Fruit fly (Drosophila melanogaster) whole organism, embryonic: ENCODE data around the gene Sp1.
A peak's percentile ranks its signal among the peaks of the same experiment; 100 is the strongest.

ENCODE experiments used
- Awh ChIP-seq: fragments of 200-800 bp; sonication (Bioruptor generic); IDR thresholded peaks from 2 replicates; pipeline ENCODE4, ENCODE4 v1.3.6; 2022; ENCODE audit warnings: missing biosample characterization, missing genetic modification characterization
- B-H2 ChIP-seq: fragments of 200-800 bp; sonication (Bioruptor generic); optimal IDR thresholded peaks from 2 replicates; lab custom pipeline; 2018; ENCODE audit warnings: missing biosample characterization, mild to moderate bottlenecking, missing genetic modification characterization
- Blimp-1 ChIP-seq: fragments of 200-800 bp; sonication (Bioruptor generic); optimal IDR thresholded peaks from 3 replicates; lab custom pipeline; 2018; ENCODE audit warnings: missing biosample characterization, missing genetic modification characterization, mild to moderate bottlenecking, moderate library complexity, missing genetic modification reagents
- Bteb2 ChIP-seq: fragments of 200-800 bp; sonication (Bioruptor generic); optimal IDR thresholded peaks from 2 replicates; lab custom pipeline; 2016; ENCODE audit warnings: missing biosample characterization, missing genetic modification characterization
- CG10979 ChIP-seq: fragments of 200-800 bp; sonication (Bioruptor generic); optimal IDR thresholded peaks from 2 replicates; lab custom pipeline; 2018; ENCODE audit warnings: missing biosample characterization, mild to moderate bottlenecking, missing genetic modification characterization, moderate library complexity
- CG11504 ChIP-seq: fragments of 200-800 bp; sonication (Bioruptor generic); optimal IDR thresholded peaks from 3 replicates; lab custom pipeline; 2019; ENCODE audit warnings: missing biosample characterization, mild to moderate bottlenecking, missing genetic modification characterization, moderate library complexity
- CG12219 ChIP-seq: fragments of 200-800 bp; sonication (Bioruptor generic); optimal IDR thresholded peaks from 3 replicates; lab custom pipeline; 2018; ENCODE audit warnings: missing biosample characterization, mild to moderate bottlenecking, missing genetic modification characterization
- CG1529 ChIP-seq: fragments of 200-800 bp; sonication (Bioruptor generic); optimal IDR thresholded peaks from 3 replicates; lab custom pipeline; 2018; ENCODE audit warnings: missing biosample characterization, missing genetic modification characterization
- CG1603 ChIP-seq: fragments of 200-800 bp; sonication (Bioruptor generic); optimal IDR thresholded peaks from 2 replicates; lab custom pipeline; 2019; ENCODE audit warnings: missing biosample characterization, mild to moderate bottlenecking, missing genetic modification characterization, moderate library complexity
- CG16863 ChIP-seq: fragments of 200-800 bp; sonication (Bioruptor generic); optimal IDR thresholded peaks from 3 replicates; lab custom pipeline; 2016; ENCODE audit warnings: missing biosample characterization, missing genetic modification characterization
- CG18476 ChIP-seq: fragments of 200-800 bp; sonication (Bioruptor generic); optimal IDR thresholded peaks from 2 replicates; lab custom pipeline; 2016; ENCODE audit warnings: missing biosample characterization, mild to moderate bottlenecking, missing genetic modification characterization
- CG2129 ChIP-seq: fragments of 200-800 bp; sonication (Bioruptor generic); IDR thresholded peaks from 2 replicates; pipeline ENCODE4 v1.3.6; 2022; ENCODE audit warnings: missing biosample characterization, missing genetic modification characterization; ENCODE audit not compliant: partially characterized antibody
- CG4617 ChIP-seq: fragments of 200-800 bp; sonication (Bioruptor generic); optimal IDR thresholded peaks from 3 replicates; lab custom pipeline; 2016; ENCODE audit warnings: missing biosample characterization, missing genetic modification characterization, borderline replicate concordance
- CG7745 ChIP-seq: fragments of 200-800 bp; sonication (Bioruptor generic); optimal IDR thresholded peaks from 2 replicates; lab custom pipeline; 2018; ENCODE audit warnings: missing biosample characterization, mild to moderate bottlenecking, missing genetic modification characterization, moderate library complexity
- CG8281 ChIP-seq: fragments of 200-800 bp; sonication (Bioruptor generic); optimal IDR thresholded peaks from 2 replicates; lab custom pipeline; 2018; ENCODE audit warnings: missing biosample characterization, mild to moderate bottlenecking, missing genetic modification characterization, moderate library complexity
- CkIIα-i1 ChIP-seq: fragments of 200-800 bp; sonication (Bioruptor generic); IDR thresholded peaks from 2 replicates; pipeline ENCODE4 v1.3.6; 2022; ENCODE audit warnings: missing biosample characterization, missing genetic modification characterization
- Drgx ChIP-seq: fragments of 200-800 bp; sonication (Bioruptor generic); IDR thresholded peaks from 2 replicates; pipeline ENCODE4 v1.3.6; 2022; ENCODE audit warnings: missing biosample characterization, missing genetic modification characterization
- H15 ChIP-seq: fragments of 200-800 bp; sonication (Bioruptor generic); IDR thresholded peaks from 3 replicates; pipeline ENCODE4 v1.3.6; 2022; ENCODE audit warnings: missing biosample characterization, missing genetic modification characterization
- Hsf ChIP-seq: fragments of 200-800 bp; sonication (Bioruptor generic); optimal IDR thresholded peaks from 3 replicates; lab custom pipeline; 2016; ENCODE audit warnings: missing biosample characterization, missing genetic modification characterization
- Stat92E ChIP-seq, 3 experiments: fragments of >200 bp in 2 of 3; fragments of 200-800 bp in 1 of 3; sonication (Bioruptor generic) in 1 of 3; optimal IDR thresholded peaks; 2 replicates each; lab custom pipeline; 2017 to 2019; ENCODE audit warnings: missing biosample characterization in 3 of 3, missing genetic modification characterization in 3 of 3, mild to moderate bottlenecking in 1 of 3, moderate library complexity in 1 of 3
- bsh ChIP-seq, 2 experiments: fragments of 200-800 bp; sonication (Bioruptor generic); optimal IDR thresholded peaks; 2 replicates each; lab custom pipeline; 2017 to 2018; ENCODE audit warnings: mild to moderate bottlenecking in 2 of 2, missing biosample characterization in 2 of 2, missing genetic modification characterization in 2 of 2, moderate library complexity in 1 of 2
- cad ChIP-seq: fragments of >200 bp; optimal IDR thresholded peaks from 2 replicates; lab custom pipeline; 2017; ENCODE audit warnings: missing biosample characterization, missing genetic modification characterization
- chinmo ChIP-seq: fragments of 200-800 bp; sonication (Bioruptor generic); IDR thresholded peaks from 4 replicates; pipeline ENCODE4 v1.3.6; 2022; ENCODE audit warnings: missing biosample characterization, missing genetic modification characterization; ENCODE audit not compliant: partially characterized antibody
- fd96Cb ChIP-seq: fragments of 200-800 bp; sonication (Bioruptor generic); optimal IDR thresholded peaks from 2 replicates; lab custom pipeline; 2018; ENCODE audit warnings: missing biosample characterization, mild to moderate bottlenecking, missing genetic modification characterization, moderate library complexity
- gcm2 ChIP-seq: fragments of 200-800 bp; sonication (Bioruptor generic); optimal IDR thresholded peaks from 2 replicates; lab custom pipeline; 2016; ENCODE audit warnings: missing biosample characterization, missing genetic modification characterization
- gem ChIP-seq: fragments of 200-800 bp; sonication (Bioruptor generic); optimal IDR thresholded peaks from 2 replicates; lab custom pipeline; 2019; ENCODE audit warnings: missing biosample characterization, mild to moderate bottlenecking, missing genetic modification characterization, moderate library complexity
- grau ChIP-seq: fragments of 200-800 bp; optimal IDR thresholded peaks from 3 replicates; lab custom pipeline; 2019; ENCODE audit warnings: missing biosample characterization, mild to moderate bottlenecking, missing genetic modification characterization, moderate library complexity
- gsb-n ChIP-seq: fragments of 200-800 bp; sonication (Bioruptor generic); optimal IDR thresholded peaks from 3 replicates; lab custom pipeline; 2018; ENCODE audit warnings: missing biosample characterization, mild to moderate bottlenecking, missing genetic modification characterization
- hkb ChIP-seq, 2 experiments: fragments of 200-800 bp in 1 of 2; fragments of >200 bp in 1 of 2; sonication (Bioruptor generic) in 1 of 2; IDR thresholded peaks in 1 of 2; optimal IDR thresholded peaks in 1 of 2; 2 replicates each; pipeline versions ENCODE4 v1.3.6 to Lab custom; 2017 to 2022; ENCODE audit warnings: missing biosample characterization in 1 of 2, missing genetic modification characterization in 1 of 2
- klu ChIP-seq: fragments of 200-800 bp; sonication (Bioruptor generic); IDR thresholded peaks from 2 replicates; pipeline ENCODE4 v1.3.6; 2022; ENCODE audit warnings: missing biosample characterization, missing genetic modification characterization
- oc ChIP-seq: fragments of 200-800 bp; sonication (Bioruptor generic); optimal IDR thresholded peaks from 2 replicates; lab custom pipeline; 2018; ENCODE audit warnings: missing biosample characterization, mild to moderate bottlenecking, missing genetic modification characterization, moderate library complexity
- prd ChIP-seq, 3 experiments: fragments of >200 bp in 2 of 3; fragments of 200-800 bp in 1 of 3; sonication (Bioruptor generic) in 1 of 3; optimal IDR thresholded peaks in 2 of 3; IDR thresholded peaks in 1 of 3; 2 replicates in 2 of 3; 3 replicates in 1 of 3; pipeline versions ENCODE4 v1.3.6 to Lab custom; 2017 to 2022; ENCODE audit warnings: missing biosample characterization in 1 of 3, missing genetic modification characterization in 1 of 3
- pros ChIP-seq: fragments of 200-800 bp; sonication (Bioruptor generic); optimal IDR thresholded peaks from 3 replicates; lab custom pipeline; 2019; ENCODE audit warnings: missing biosample characterization, mild to moderate bottlenecking, missing genetic modification characterization, moderate library complexity
- ro ChIP-seq: fragments of 200-800 bp; sonication (Bioruptor generic); IDR thresholded peaks from 2 replicates; pipeline ENCODE4 v1.3.6; 2022; ENCODE audit warnings: missing biosample characterization, missing genetic modification characterization
- sens ChIP-seq: fragments of 200-800 bp; sonication (Bioruptor generic); peaks from one replicate; lab custom pipeline; 2016; ENCODE audit warnings: missing biosample characterization, missing genetic modification characterization
- sima ChIP-seq: fragments of 200-800 bp; sonication (Bioruptor generic); optimal IDR thresholded peaks from 2 replicates; lab custom pipeline; 2016; ENCODE audit warnings: missing biosample characterization, missing genetic modification characterization
- tio ChIP-seq: fragments of 200-800 bp; sonication (Bioruptor generic); optimal IDR thresholded peaks from 2 replicates; lab custom pipeline; 2017; ENCODE audit warnings: missing biosample characterization, missing genetic modification characterization, inconsistent platforms
- trh ChIP-seq: fragments of 200-800 bp; sonication (Bioruptor generic); optimal IDR thresholded peaks from 2 replicates; lab custom pipeline; 2016; ENCODE audit warnings: missing biosample characterization, missing genetic modification characterization
- unc-4 ChIP-seq: fragments of 200-800 bp; sonication (Bioruptor generic); IDR thresholded peaks from 2 replicates; pipeline ENCODE4 v1.3.6; 2022; ENCODE audit warnings: missing biosample characterization, missing genetic modification characterization; ENCODE audit not compliant: partially characterized antibody
- vvl ChIP-seq: fragments of 200-800 bp; sonication (Bioruptor generic); IDR thresholded peaks from 2 replicates; pipeline ENCODE4 v1.3.6; 2022; ENCODE audit warnings: missing biosample characterization, missing genetic modification characterization
- zen ChIP-seq: fragments of 200-800 bp; sonication (Bioruptor generic); optimal IDR thresholded peaks from 3 replicates; lab custom pipeline; 2018; ENCODE audit warnings: missing biosample characterization, mild to moderate bottlenecking, missing genetic modification characterization, moderate library complexity

The Sp1 gene

dm6 chrX:9731515-9731914 lies 2.1 kb downstream of the Sp1 start:
- TF ChIP-seq zen (tag; lab: Kevin White, UChicago) (peak; percentile 34), gsb-n (peak; percentile 73), H15 (GFP tag; lab: Robert Waterston, UW) (no peak), cad (GFP tag; lab: Kevin White, UChicago) (peak; percentile 24), Hsf (GFP tag; lab: Kevin White, UChicago) (no peak), prd (optimal IDR thresholded peaks at IDR 0.05; lab: Kevin White, UChicago) (no peak), prd (GFP tag; IDR thresholded peaks at IDR 0.05; lab: Robert Waterston, UW) (peak; percentile 57; the same call in 1 of the 3 replicates)

dm6 chrX:9733189-9733588 lies 3.7 kb downstream of the Sp1 start:
- TF ChIP-seq Awh (GFP tag; lab: Robert Waterston, UW) (peak; percentile 72), CkIIα-i1 (GFP tag; lab: Robert Waterston, UW) (no peak), hkb (optimal IDR thresholded peaks at IDR 0.05; lab: Kevin White, UChicago) (no peak), hkb (GFP tag; IDR thresholded peaks at IDR 0.05; lab: Robert Waterston, UW) (no peak), ro (GFP tag; lab: Robert Waterston, UW) (no peak), chinmo (GFP tag; lab: Robert Waterston, UW) (no peak), CG12219 (no peak), klu (GFP tag; lab: Robert Waterston, UW) (no peak), CG1529 (GFP tag; lab: Kevin White, UChicago) (no peak), gcm2 (no peak), oc (peak; percentile 74), B-H2 (GFP tag; lab: Kevin White, UChicago) (no peak), unc-4 (GFP tag; lab: Robert Waterston, UW) (no peak), Bteb2 (no peak), CG4617 (GFP tag; lab: Kevin White, UChicago) (no peak), vvl (GFP tag; lab: Robert Waterston, UW) (0 out of 2 replicates have a peak, but pooled peaks have one; percentile 27), gsb-n (peak; percentile 37), pros (no peak), trh (GFP tag; lab: Kevin White, UChicago) (no peak)

- TF ChIP-seq CG16863 (no peak), CG2129 (GFP tag; lab: Robert Waterston, UW) (no peak), CG8281 (tag; lab: Kevin White, UChicago) (peak; percentile 80), CG7745 (tag; lab: Kevin White, UChicago) (no peak), zen (tag; lab: Kevin White, UChicago) (peak; percentile 57)
Measured at dm6 chrX:9734808-9735207, 5.4 kb downstream of the Sp1 start.

- TF ChIP-seq CG11504 (tag; lab: Kevin White, UChicago) (peak; percentile 91), CG10979 (peak; percentile 9), sima (no peak), Drgx (GFP tag; lab: Robert Waterston, UW) (peak; percentile 58), bsh (GFP tag; optimal IDR thresholded peaks at IDR 0.05; lab: Kevin White, UChicago) (peak in 1 of 2 experiments; percentile 42), gem (tag; lab: Kevin White, UChicago) (peak; percentile 25), Stat92E (GFP tag; optimal IDR thresholded peaks at IDR 0.05; lab: Kevin White, UChicago) (no peak), grau (no peak), tio (GFP tag; lab: Kevin White, UChicago) (no peak), sens (GFP tag; lab: Kevin White, UChicago) (peak; percentile 66), CG18476 (no peak), CG1603 (peak; percentile 19), fd96Cb (tag; lab: Kevin White, UChicago) (peak; percentile 3), Blimp-1 (GFP tag; lab: Kevin White, UChicago) (peak; percentile 8)
- TF ChIP-seq, all 482 proteins: peak for 9
Measured at dm6 chrX:9738551-9738950, 9.1 kb downstream of the Sp1 start.
